Fruit fly (Drosophila melanogaster) whole organism, wandering third instar larva: ENCODE data around the gene CG13471.

Experiments
- Abd-B ChIP-seq: fragments of >200 bp; optimal IDR thresholded peaks from 2 replicates; lab custom pipeline; 2017; ENCODE audit warnings: missing biosample characterization, missing genetic modification characterization
- CG32264 ChIP-seq: fragments of 200-800 bp; sonication (Bioruptor generic); optimal IDR thresholded peaks from 2 replicates; lab custom pipeline; 2016; ENCODE audit warnings: missing biosample characterization, missing genetic modification characterization
- CG9705 ChIP-seq: fragments of 200-800 bp; sonication (Bioruptor generic); optimal IDR thresholded peaks from 2 replicates; lab custom pipeline; 2018; ENCODE audit warnings: missing biosample characterization, mild to moderate bottlenecking, missing genetic modification characterization
- CrebA ChIP-seq: fragments of 200-800 bp; sonication (Bioruptor generic); optimal IDR thresholded peaks from 2 replicates; lab custom pipeline; 2016; ENCODE audit warnings: missing biosample characterization, mild to moderate bottlenecking, missing genetic modification characterization, borderline replicate concordance
- Dfd ChIP-seq: fragments of >200 bp; optimal IDR thresholded peaks from 2 replicates; lab custom pipeline; 2017; ENCODE audit warnings: missing biosample characterization, missing genetic modification characterization
- Dif ChIP-seq: fragments of 200-275, 200-300 bp; sonication (Bioruptor generic); optimal IDR thresholded peaks from 2 replicates; lab custom pipeline; 2018; ENCODE audit warnings: missing biosample characterization, missing genetic modification characterization; ENCODE audit not compliant: partially characterized antibody
- GATAd ChIP-seq: sonication (Bioruptor generic); optimal IDR thresholded peaks from 2 replicates; lab custom pipeline; 2016; ENCODE audit warnings: missing biosample characterization, missing genetic modification characterization
- HLH106 ChIP-seq: fragments of 200-800 bp; optimal IDR thresholded peaks from 3 replicates; lab custom pipeline; 2019; ENCODE audit warnings: missing biosample characterization, mild to moderate bottlenecking, missing genetic modification characterization, moderate library complexity
- Hnf4 ChIP-seq: fragments of 200-800 bp; sonication (Bioruptor generic); optimal IDR thresholded peaks from 2 replicates; lab custom pipeline; 2016; ENCODE audit warnings: missing biosample characterization, mild to moderate bottlenecking, missing genetic modification characterization
- Hr78 ChIP-seq: fragments of >200 bp; optimal IDR thresholded peaks from 2 replicates; lab custom pipeline; 2017; ENCODE audit warnings: missing biosample characterization, missing genetic modification characterization
- Hr83 ChIP-seq: fragments of 200-300 bp; sonication (Bioruptor generic); optimal IDR thresholded peaks from 2 replicates; lab custom pipeline; 2016; ENCODE audit warnings: missing biosample characterization, mild to moderate bottlenecking, missing genetic modification characterization, moderate library complexity; ENCODE audit not compliant: poor library complexity, severe bottlenecking
- Jra ChIP-seq: sonication (Bioruptor generic); optimal IDR thresholded peaks from 2 replicates; lab custom pipeline; 2016; ENCODE audit warnings: missing biosample characterization, missing genetic modification characterization
- Mio ChIP-seq: sonication (Bioruptor generic); optimal IDR thresholded peaks from 2 replicates; lab custom pipeline; 2016; ENCODE audit warnings: missing biosample characterization, missing genetic modification characterization
- Myc ChIP-seq: fragments of >200 bp; optimal IDR thresholded peaks from 2 replicates; lab custom pipeline; 2017
- N ChIP-seq: fragments of >200 bp; optimal IDR thresholded peaks from 2 replicates; lab custom pipeline; 2018; ENCODE audit warnings: missing biosample characterization, missing external identifiers, missing genetic modification characterization
- OdsH ChIP-seq: fragments of 200-800 bp; sonication (Bioruptor generic); optimal IDR thresholded peaks from 2 replicates; lab custom pipeline; 2016; ENCODE audit warnings: missing biosample characterization, mild to moderate bottlenecking, missing genetic modification characterization
- Rel ChIP-seq, 2 experiments: fragments of 200-800 bp; sonication (Bioruptor generic) in 1 of 2; optimal IDR thresholded peaks; 2 replicates in 1 of 2; 3 replicates in 1 of 2; lab custom pipeline; 2016 to 2019; ENCODE audit warnings: mild to moderate bottlenecking in 2 of 2, missing biosample characterization in 2 of 2, missing genetic modification characterization in 2 of 2, moderate library complexity in 1 of 2
- Sp1 ChIP-seq: fragments of 200-800 bp; sonication (Bioruptor generic); optimal IDR thresholded peaks from 3 replicates; lab custom pipeline; 2019; ENCODE audit warnings: missing biosample characterization, mild to moderate bottlenecking, missing genetic modification characterization, moderate library complexity
- Vsx2 ChIP-seq: fragments of 200-300, 225-300 bp; sonication (Bioruptor generic); optimal IDR thresholded peaks from 2 replicates; lab custom pipeline; 2018; ENCODE audit warnings: missing biosample characterization, missing genetic modification characterization; ENCODE audit not compliant: partially characterized antibody
- br ChIP-seq: fragments of 200-800 bp; sonication (Bioruptor generic); optimal IDR thresholded peaks from 2 replicates; lab custom pipeline; 2016; ENCODE audit warnings: missing biosample characterization, missing genetic modification characterization
- brk ChIP-seq: fragments of 200-800 bp; sonication (Bioruptor generic); optimal IDR thresholded peaks from 2 replicates; lab custom pipeline; 2016; ENCODE audit warnings: missing biosample characterization, mild to moderate bottlenecking, missing genetic modification characterization
- dl ChIP-seq, 2 experiments: fragments of 175-275, 200-275 bp in 1 of 2; fragments of 200-275 bp in 1 of 2; sonication (Bioruptor generic); optimal IDR thresholded peaks; lab custom pipeline; 2018; ENCODE audit warnings: mild to moderate bottlenecking in 2 of 2, missing biosample characterization in 2 of 2, missing genetic modification characterization in 2 of 2, moderate library complexity in 2 of 2; ENCODE audit not compliant: partially characterized antibody in 2 of 2, insufficient read depth in 1 of 2
- dmrt93B ChIP-seq: fragments of 200-800 bp; sonication (Bioruptor generic); optimal IDR thresholded peaks from 2 replicates; lab custom pipeline; 2018; ENCODE audit warnings: missing biosample characterization, mild to moderate bottlenecking, missing genetic modification characterization
- dsf ChIP-seq: sonication (Bioruptor generic); optimal IDR thresholded peaks from 2 replicates; lab custom pipeline; 2016; ENCODE audit warnings: missing biosample characterization, missing genetic modification characterization, borderline replicate concordance
- ey ChIP-seq: fragments of 200-800 bp; sonication (Bioruptor generic); optimal IDR thresholded peaks from 2 replicates; lab custom pipeline; 2016; ENCODE audit warnings: missing biosample characterization, missing genetic modification characterization
- foxo ChIP-seq, 2 experiments: fragments of 200-800 bp; sonication (Bioruptor generic); optimal IDR thresholded peaks; 2 replicates in 1 of 2; 3 replicates in 1 of 2; lab custom pipeline; 2016 to 2017; ENCODE audit warnings: missing biosample characterization in 2 of 2, missing genetic modification characterization in 2 of 2
- fru ChIP-seq: fragments of 200-800 bp; sonication (Bioruptor generic); optimal IDR thresholded peaks from 3 replicates; lab custom pipeline; 2016; ENCODE audit warnings: missing biosample characterization, mild to moderate bottlenecking, missing genetic modification characterization
- h ChIP-seq: fragments of 200-800 bp; sonication (Bioruptor generic); optimal IDR thresholded peaks from 3 replicates; lab custom pipeline; 2016; ENCODE audit warnings: missing biosample characterization, mild to moderate bottlenecking, missing genetic modification characterization
- jim ChIP-seq: fragments of 175-275, 200-325 bp; sonication (Bioruptor generic); optimal IDR thresholded peaks from 2 replicates; lab custom pipeline; 2016; ENCODE audit warnings: missing biosample characterization, mild to moderate bottlenecking, missing genetic modification characterization
- lola ChIP-seq: fragments of >200 bp; optimal IDR thresholded peaks from 2 replicates; lab custom pipeline; 2017; ENCODE audit warnings: missing biosample characterization, missing genetic modification characterization
- pan ChIP-seq: fragments of >200 bp; optimal IDR thresholded peaks from 2 replicates; lab custom pipeline; 2017
- psq ChIP-seq: fragments of 200-800 bp; sonication (Bioruptor generic); optimal IDR thresholded peaks from 3 replicates; lab custom pipeline; 2017; ENCODE audit warnings: missing biosample characterization, mild to moderate bottlenecking, missing genetic modification characterization, moderate library complexity
- rgr ChIP-seq: fragments of 200-800 bp; sonication (Bioruptor generic); optimal IDR thresholded peaks from 3 replicates; lab custom pipeline; 2016; ENCODE audit warnings: missing biosample characterization, mild to moderate bottlenecking, missing genetic modification characterization
- sage ChIP-seq: fragments of 200-800 bp; sonication (Bioruptor generic); optimal IDR thresholded peaks from 2 replicates; lab custom pipeline; 2016; ENCODE audit warnings: missing biosample characterization, mild to moderate bottlenecking, missing genetic modification characterization
- sv ChIP-seq: fragments of 200-800 bp; sonication (Bioruptor generic); optimal IDR thresholded peaks from 3 replicates; lab custom pipeline; 2016; ENCODE audit warnings: missing biosample characterization, missing genetic modification characterization
- tai ChIP-seq: sonication (Bioruptor generic); optimal IDR thresholded peaks from 2 replicates; lab custom pipeline; 2016; ENCODE audit warnings: missing biosample characterization, missing genetic modification characterization
- usp ChIP-seq: fragments of >200 bp; optimal IDR thresholded peaks from 2 replicates; lab custom pipeline; 2017; ENCODE audit warnings: missing biosample characterization, missing genetic modification characterization
- woc ChIP-seq: sonication (Bioruptor generic); optimal IDR thresholded peaks from 2 replicates; lab custom pipeline; 2016; ENCODE audit warnings: missing biosample characterization, mild to moderate bottlenecking, missing genetic modification characterization

CG13471 gene

dm6 chr3L:14759984-14760626 is 26.8 kb upstream of the CG13471 start:
- TF ChIP-seq CG9705 (no peak), jim (GFP tag; lab: Kevin White, UChicago) (no peak), Hnf4 (peak; percentile 27), h (peak; percentile 34), ey (GFP tag; lab: Kevin White, UChicago) (peak; percentile 49), N (GFP tag; lab: Kevin White, UChicago) (no peak), pan (lab: Kevin White, UChicago) (no peak), Abd-B (GFP tag; lab: Kevin White, UChicago) (no peak), Sp1 (GFP tag; lab: Kevin White, UChicago) (peak; percentile 22), fru (GFP tag; lab: Kevin White, UChicago) (peak; percentile 57), dsf (GFP tag; lab: Kevin White, UChicago) (no peak), Rel (GFP tag; optimal IDR thresholded peaks at IDR 0.05; lab: Kevin White, UChicago) (no peak), Rel (tag; optimal IDR thresholded peaks at IDR 0.05; lab: Kevin White, UChicago) (no peak), lola (GFP tag; lab: Kevin White, UChicago) (no peak), GATAd (no peak), Mio (no peak), Jra (GFP tag; lab: Kevin White, UChicago) (peak; percentile 49), Dif (GFP tag; lab: Kevin White, UChicago) (peak; percentile 91), HLH106 (tag; lab: Kevin White, UChicago) (no peak), usp (no peak), Vsx2 (no peak), brk (GFP tag; lab: Kevin White, UChicago) (no peak), Hr78 (no peak), woc (GFP tag; lab: Kevin White, UChicago) (no peak), CG32264 (GFP tag; lab: Kevin White, UChicago) (no peak), dl (GFP tag; optimal IDR thresholded peaks at IDR 0.05; lab: Kevin White, UChicago; ENCODE audit: insufficient read depth in 1 of 2, partially characterized antibody in 2 of 2) (peak; percentile 76 to 85), OdsH (GFP tag; lab: Kevin White, UChicago) (no peak), Myc (lab: Kevin White, UChicago) (no peak), CrebA (GFP tag; lab: Kevin White, UChicago) (no peak), tai (peak; percentile 52), sage (GFP tag; lab: Kevin White, UChicago) (peak; percentile 13), br (peak; percentile 47), dmrt93B (no peak), psq (GFP tag; lab: Kevin White, UChicago) (no peak), Hr83 (GFP tag; lab: Kevin White, UChicago) (peak; percentile 35), foxo (GFP tag; optimal IDR thresholded peaks at IDR 0.05; lab: Kevin White, UChicago) (peak in 1 of 2 experiments; percentile 54), rgr (GFP tag; lab: Kevin White, UChicago) (peak; percentile 37), sv (GFP tag; lab: Kevin White, UChicago) (peak; percentile 68), Dfd (GFP tag; lab: Kevin White, UChicago) (no peak)
- TF ChIP-seq, all 38 proteins: peak for 15

dm6 chr3L:14759097-14759795 is 25.9 kb upstream of the CG13471 start:
- TF ChIP-seq Hnf4 = peak; percentile 97
- peak; percentile 98 for TF ChIP-seq Dfd (GFP tag; lab: Kevin White, UChicago)
- TF ChIP-seq Sp1 (GFP tag; lab: Kevin White, UChicago) = peak; percentile 99
- TF ChIP-seq tai = peak; percentile 98
- TF ChIP-seq CrebA (GFP tag; lab: Kevin White, UChicago) = peak; percentile 95
- peak; percentile 99 for TF ChIP-seq br
- no peak for TF ChIP-seq pan (lab: Kevin White, UChicago)
- TF ChIP-seq OdsH (GFP tag; lab: Kevin White, UChicago) = peak; percentile 99
- TF ChIP-seq dmrt93B = peak; percentile 99
- peak; percentile 97 for TF ChIP-seq Jra (GFP tag; lab: Kevin White, UChicago)
- TF ChIP-seq lola (GFP tag; lab: Kevin White, UChicago) = no peak
- peak; percentile 99 for TF ChIP-seq h
- peak; percentile 95 for TF ChIP-seq Rel (GFP tag; optimal IDR thresholded peaks at IDR 0.05; lab: Kevin White, UChicago)
- peak; percentile 96 for TF ChIP-seq Rel (tag; optimal IDR thresholded peaks at IDR 0.05; lab: Kevin White, UChicago)
- TF ChIP-seq Hr83 (GFP tag; lab: Kevin White, UChicago) = no peak
- peak; percentile 99 for TF ChIP-seq CG9705
- TF ChIP-seq N (GFP tag; lab: Kevin White, UChicago) = no peak
- peak; percentile 52 for TF ChIP-seq dl (GFP tag; optimal IDR thresholded peaks at IDR 0.05; lab: Kevin White, UChicago; ENCODE audit: insufficient read depth in 1 of 2, partially characterized antibody in 2 of 2)
- no peak for TF ChIP-seq Vsx2
- peak; percentile 99 for TF ChIP-seq ey (GFP tag; lab: Kevin White, UChicago)
- TF ChIP-seq sv (GFP tag; lab: Kevin White, UChicago) = peak; percentile 99
- TF ChIP-seq Myc (lab: Kevin White, UChicago) = no peak
- peak; percentile 99 for TF ChIP-seq woc (GFP tag; lab: Kevin White, UChicago)
- no peak for TF ChIP-seq Hr78
- peak; percentile 22 for TF ChIP-seq usp
- no peak for TF ChIP-seq Abd-B (GFP tag; lab: Kevin White, UChicago)
- TF ChIP-seq HLH106 (tag; lab: Kevin White, UChicago) = peak; percentile 100
- TF ChIP-seq psq (GFP tag; lab: Kevin White, UChicago) = peak; percentile 99
- TF ChIP-seq jim (GFP tag; lab: Kevin White, UChicago) = peak; percentile 73
- peak; percentile 99 for TF ChIP-seq rgr (GFP tag; lab: Kevin White, UChicago)
- TF ChIP-seq GATAd = peak; percentile 91
- peak; percentile 32 for TF ChIP-seq Dif (GFP tag; lab: Kevin White, UChicago)
- TF ChIP-seq fru (GFP tag; lab: Kevin White, UChicago) = peak; percentile 99
- TF ChIP-seq Mio = peak; percentile 92
- peak; percentile 95 for TF ChIP-seq CG32264 (GFP tag; lab: Kevin White, UChicago)
- peak; percentile 93 for TF ChIP-seq dsf (GFP tag; lab: Kevin White, UChicago)
- TF ChIP-seq foxo (GFP tag; optimal IDR thresholded peaks at IDR 0.05; lab: Kevin White, UChicago) = peak; percentile 90 to 100
- TF ChIP-seq sage (GFP tag; lab: Kevin White, UChicago) = peak; percentile 99
- peak; percentile 95 for TF ChIP-seq brk (GFP tag; lab: Kevin White, UChicago)
